Fruit fly (Drosophila melanogaster) Kc167 (cell line): Measurements from ENCODE around the gene mfrn.

Experiments
- h ChIP-seq: fragments of >200 bp; optimal IDR thresholded peaks from 3 replicates; lab custom pipeline; 2018; ENCODE audit warnings: missing external identifiers
- psq ChIP-seq: fragments of >200 bp; optimal IDR thresholded peaks from 2 replicates; lab custom pipeline; 2017; ENCODE audit warnings: missing external identifiers
- ttk ChIP-seq: sonication (Bioruptor generic); optimal IDR thresholded peaks from 2 replicates; lab custom pipeline; 2017; ENCODE audit warnings: missing external identifiers

DNA sequence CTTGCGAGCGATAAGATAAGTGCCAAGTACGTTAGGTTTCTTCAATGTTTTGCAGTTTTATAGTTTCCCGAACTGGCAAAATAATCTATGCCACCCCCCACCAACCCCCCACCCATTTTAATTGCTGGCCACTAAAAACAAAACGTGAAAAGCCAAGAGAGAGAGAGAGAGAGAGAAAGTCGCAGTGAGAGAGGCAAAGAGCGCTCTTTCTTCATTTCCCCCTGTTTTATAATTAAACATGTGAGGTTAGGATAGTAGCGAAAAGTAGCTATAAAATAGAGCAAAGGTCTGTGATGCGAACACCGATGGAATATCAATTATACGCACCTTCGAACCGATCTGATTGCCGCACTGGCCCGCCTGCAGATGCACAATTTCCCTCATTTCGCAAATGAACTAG lies 40.0 kb upstream of the mfrn start:
- TF ChIP-seq psq (lab: Kevin White, UChicago): no peak
- TF ChIP-seq ttk (lab: Kevin White, UChicago): no peak
- no peak for TF ChIP-seq h
